Worm (Caenorhabditis elegans) whole organism, young adult: ENCODE data around the gene F45E6.1.

Experiments
- B0261.1 ChIP-seq: sonication (generic microtip); optimal IDR thresholded peaks from 2 replicates; lab custom pipeline; 2016; ENCODE audit warnings: mild to moderate bottlenecking, missing genetic modification characterization, moderate library complexity, missing compliant biosample characterization
- B0336.3 ChIP-seq: fragments of 200-800 bp; sonication (Bioruptor generic); IDR thresholded peaks from 2 replicates; pipeline ENCODE4 v1.3.6; 2022; ENCODE audit warnings: missing genetic modification characterization, missing compliant biosample characterization
- C06A6.2 ChIP-seq: fragments of 200-800 bp; sonication (Bioruptor generic); conservative IDR thresholded peaks from 2 replicates; pipeline ENCODE4 v1.3.6; 2022; ENCODE audit warnings: missing genetic modification characterization, missing compliant biosample characterization
- C17E4.6 ChIP-seq: fragments of 200-800 bp; sonication (Bioruptor generic); IDR thresholded peaks from 2 replicates; pipeline ENCODE4 v1.3.6; 2022; ENCODE audit warnings: missing genetic modification reagents, missing genetic modification characterization, missing compliant biosample characterization
- F10E7.11 ChIP-seq: sonication (generic microtip); optimal IDR thresholded peaks from 2 replicates; lab custom pipeline; 2017; ENCODE audit warnings: mild to moderate bottlenecking, missing genetic modification characterization, moderate library complexity, missing compliant biosample characterization
- F23B12.7 ChIP-seq: sonication (generic microtip); optimal IDR thresholded peaks from 2 replicates; lab custom pipeline; 2017; ENCODE audit warnings: missing genetic modification characterization, mild to moderate bottlenecking, missing compliant biosample characterization, antibody characterized with exemption, moderate library complexity; ENCODE audit not compliant: insufficient read depth
- F33H1.4 ChIP-seq: fragments of 200-800 bp; sonication (Bioruptor generic); IDR thresholded peaks from 2 replicates; pipeline ENCODE4 v1.3.6; 2022; ENCODE audit warnings: missing genetic modification reagents, missing genetic modification characterization, missing compliant biosample characterization
- F49E8.2 ChIP-seq: sonication (generic microtip); optimal IDR thresholded peaks from 3 replicates; lab custom pipeline; 2017; ENCODE audit warnings: missing genetic modification characterization, mild to moderate bottlenecking, missing compliant biosample characterization, antibody characterized with exemption, moderate library complexity; ENCODE audit not compliant: insufficient read depth
- K12H6.12 ChIP-seq: fragments of 200-800 bp; sonication (Bioruptor generic); optimal IDR thresholded peaks from 2 replicates; lab custom pipeline; 2018; ENCODE audit warnings: mild to moderate bottlenecking, missing genetic modification characterization, missing compliant biosample characterization
- Y56A3A.18 ChIP-seq: fragments of 200-800 bp; sonication (Bioruptor generic); IDR thresholded peaks from 2 replicates; pipeline ENCODE4 v1.3.6; 2022; ENCODE audit warnings: missing genetic modification reagents, missing genetic modification characterization, missing compliant biosample characterization
- Y95B8A.8 ChIP-seq: fragments of 200-800 bp; sonication (Bioruptor generic); IDR thresholded peaks from 2 replicates; pipeline ENCODE4 v1.3.6; 2022; ENCODE audit warnings: missing genetic modification reagents, missing genetic modification characterization, missing compliant biosample characterization
- akir-1 ChIP-seq: fragments of 200-800 bp; sonication (Bioruptor generic); optimal IDR thresholded peaks from 2 replicates; lab custom pipeline; 2018; ENCODE audit warnings: mild to moderate bottlenecking, missing genetic modification characterization, moderate library complexity, missing compliant biosample characterization
- ama-1 ChIP-seq, 3 experiments: fragments of 150-350 bp in 1 of 3; sonication (generic microtip) in 2 of 3; optimal IDR thresholded peaks; 2 replicates each; lab custom pipeline; 2014 to 2018; ENCODE audit warnings: missing biosample characterization in 2 of 3, missing genetic modification characterization in 2 of 3, missing genetic modification reagents in 2 of 3
- aptf-2 ChIP-seq: fragments of 200-800 bp; sonication (Bioruptor generic); conservative IDR thresholded peaks from 2 replicates; pipeline ENCODE4 v1.3.6; 2022; ENCODE audit warnings: missing genetic modification reagents, missing genetic modification characterization, missing compliant biosample characterization
- attf-3 ChIP-seq: fragments of 200-800 bp; sonication (Bioruptor generic); conservative IDR thresholded peaks from 2 replicates; pipeline ENCODE4 v1.3.6; 2022; ENCODE audit warnings: missing genetic modification reagents, missing genetic modification characterization, missing compliant biosample characterization
- attf-5 ChIP-seq: fragments of 200-800 bp; sonication (Bioruptor generic); optimal IDR thresholded peaks from 2 replicates; lab custom pipeline; 2018; ENCODE audit warnings: mild to moderate bottlenecking, missing genetic modification characterization, missing compliant biosample characterization
- ceh-27 ChIP-seq: fragments of 200-800 bp; sonication (Bioruptor generic); optimal IDR thresholded peaks from 2 replicates; lab custom pipeline; 2018; ENCODE audit warnings: mild to moderate bottlenecking, missing genetic modification characterization, moderate library complexity, missing compliant biosample characterization
- ceh-40 ChIP-seq: fragments of 200-800 bp; sonication (Bioruptor generic); IDR thresholded peaks from 2 replicates; pipeline ENCODE4 v1.3.6; 2022; ENCODE audit warnings: missing genetic modification characterization, missing compliant biosample characterization
- ceh-79 ChIP-seq: sonication (generic microtip); optimal IDR thresholded peaks from 2 replicates; lab custom pipeline; 2017; ENCODE audit warnings: mild to moderate bottlenecking, missing genetic modification characterization, missing compliant biosample characterization
- ceh-91 ChIP-seq: fragments of 200-800 bp; sonication (Bioruptor generic); IDR thresholded peaks from 2 replicates; pipeline ENCODE4 v1.3.6; 2022; ENCODE audit warnings: missing genetic modification reagents, missing genetic modification characterization, missing compliant biosample characterization
- chd-7 ChIP-seq: sonication (generic microtip); optimal IDR thresholded peaks from 2 replicates; lab custom pipeline; 2016; ENCODE audit warnings: mild to moderate bottlenecking, missing genetic modification characterization, moderate library complexity, missing compliant biosample characterization
- efl-1 ChIP-seq: fragments of 150-350 bp; optimal IDR thresholded peaks from 2 replicates; lab custom pipeline; 2014; ENCODE audit warnings: missing biosample characterization, missing genetic modification reagents, missing genetic modification characterization
- egl-44 ChIP-seq: fragments of 200-800 bp; sonication (Bioruptor generic); IDR thresholded peaks from 2 replicates; pipeline ENCODE4 v1.3.6; 2022; ENCODE audit warnings: missing genetic modification reagents, missing genetic modification characterization, missing compliant biosample characterization
- let-607 ChIP-seq, 2 experiments: fragments of 200-800 bp in 1 of 2; sonication (Bioruptor generic) in 1 of 2; sonication (generic microtip) in 1 of 2; optimal IDR thresholded peaks; 2 replicates each; lab custom pipeline; 2016 to 2018; ENCODE audit warnings: mild to moderate bottlenecking in 2 of 2, missing compliant biosample characterization in 2 of 2, missing genetic modification characterization in 2 of 2, moderate library complexity in 2 of 2, missing genotype in 1 of 2
- lsy-27 ChIP-seq: sonication (generic microtip); optimal IDR thresholded peaks from 2 replicates; lab custom pipeline; 2017; ENCODE audit warnings: missing genetic modification characterization, mild to moderate bottlenecking, missing compliant biosample characterization, antibody characterized with exemption, missing genotype, borderline replicate concordance; ENCODE audit not compliant: insufficient read depth
- madf-6 ChIP-seq: fragments of 200-800 bp; sonication (Bioruptor generic); IDR thresholded peaks from 2 replicates; pipeline ENCODE4 v1.3.6; 2022; ENCODE audit warnings: missing genetic modification reagents, missing genetic modification characterization, missing compliant biosample characterization
- mxl-1 ChIP-seq: sonication (generic microtip); optimal IDR thresholded peaks from 2 replicates; lab custom pipeline; 2016; ENCODE audit warnings: missing genetic modification characterization, missing compliant biosample characterization
- nfyb-1 ChIP-seq: fragments of 200-800 bp; sonication (Bioruptor generic); IDR thresholded peaks from 2 replicates; pipeline ENCODE4 v1.3.6; 2022; ENCODE audit warnings: missing genetic modification reagents, missing genetic modification characterization, missing compliant biosample characterization
- nhr-120 ChIP-seq: fragments of 200-800 bp; sonication (Bioruptor generic); IDR thresholded peaks from 2 replicates; pipeline ENCODE4 v1.3.6; 2022; ENCODE audit warnings: missing genetic modification characterization, missing compliant biosample characterization
- nhr-80 ChIP-seq: sonication (generic microtip); optimal IDR thresholded peaks from 2 replicates; lab custom pipeline; 2016; ENCODE audit warnings: missing genetic modification characterization, missing compliant biosample characterization
- rcor-1 ChIP-seq: fragments of 200-800 bp; sonication (Bioruptor generic); IDR thresholded peaks from 2 replicates; pipeline ENCODE4 v1.3.6; 2022; ENCODE audit warnings: missing genetic modification reagents, missing genetic modification characterization, missing compliant biosample characterization
- rec-8 ChIP-seq, 2 experiments: sonication (generic microtip); optimal IDR thresholded peaks; 2 replicates each; lab custom pipeline; 2016; ENCODE audit warnings: mild to moderate bottlenecking in 2 of 2, missing genetic modification characterization in 2 of 2, missing genetic modification reagents in 2 of 2, missing genotype in 2 of 2, missing biosample characterization in 1 of 2, missing compliant biosample characterization in 1 of 2, moderate library complexity in 1 of 2
- rpc-1 ChIP-seq, 2 experiments: fragments of 150-350 bp in 1 of 2; sonication (generic microtip) in 1 of 2; optimal IDR thresholded peaks; 2 replicates each; lab custom pipeline; 2014 to 2018; ENCODE audit warnings: missing biosample characterization in 1 of 2, missing genetic modification characterization in 1 of 2, missing genetic modification reagents in 1 of 2, missing genotype in 1 of 2
- tbx-9 ChIP-seq: sonication (generic microtip); optimal IDR thresholded peaks from 2 replicates; lab custom pipeline; 2016; ENCODE audit warnings: borderline replicate concordance, missing genetic modification characterization, inconsistent platforms, missing compliant biosample characterization
- unc-62 ChIP-seq: fragments of 150-350 bp; optimal IDR thresholded peaks from 2 replicates; lab custom pipeline; 2014; ENCODE audit warnings: missing biosample characterization, missing genetic modification reagents, missing genetic modification characterization
- zim-3 ChIP-seq: sonication (generic microtip); optimal IDR thresholded peaks from 2 replicates; lab custom pipeline; 2017; ENCODE audit warnings: mild to moderate bottlenecking, missing genetic modification characterization, moderate library complexity, missing compliant biosample characterization
- ztf-18 ChIP-seq: sonication (generic microtip); optimal IDR thresholded peaks from 2 replicates; lab custom pipeline; 2016; ENCODE audit warnings: missing genotype, mild to moderate bottlenecking, missing genetic modification characterization, missing compliant biosample characterization
- ztf-28 ChIP-seq: fragments of 200-800 bp; sonication (Bioruptor generic); IDR thresholded peaks from 2 replicates; pipeline ENCODE4 v1.3.6; 2022; ENCODE audit warnings: missing genetic modification reagents, missing genetic modification characterization, missing compliant biosample characterization
- ztf-3 ChIP-seq: fragments of 200-800 bp; sonication (Bioruptor generic); optimal IDR thresholded peaks from 2 replicates; lab custom pipeline; 2018; ENCODE audit warnings: mild to moderate bottlenecking, missing genetic modification characterization, missing compliant biosample characterization
- ztf-6 ChIP-seq: fragments of 200-800 bp; sonication (Bioruptor generic); IDR thresholded peaks from 2 replicates; pipeline ENCODE4 v1.3.6; 2022; ENCODE audit warnings: missing genetic modification reagents, missing genetic modification characterization, missing compliant biosample characterization

Gene F45E6.1

DNA sequence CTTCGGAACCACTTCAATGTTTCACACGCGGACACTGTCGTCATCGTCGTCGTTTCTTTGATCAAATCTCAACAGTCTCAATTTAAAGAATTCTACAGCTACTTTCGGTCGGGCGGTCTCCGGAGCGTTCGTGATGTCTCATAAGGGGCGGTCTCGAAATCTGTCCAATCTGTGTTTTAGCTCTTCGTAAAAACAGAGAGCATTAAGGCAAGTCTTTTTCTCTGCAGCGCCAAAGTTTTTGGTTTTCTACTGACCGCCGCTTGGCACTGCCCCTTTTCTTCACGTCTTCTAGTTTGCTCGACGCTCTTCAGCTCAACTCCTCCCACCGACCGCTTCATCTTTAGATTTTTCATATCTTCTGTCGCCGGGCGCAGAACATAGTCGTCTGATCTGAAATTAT, 15.2 kb upstream of the F45E6.1 start, which contains the start of gene lips-1 (continued):
- TF ChIP-seq lsy-27 (tag; lab: Kevin White, UChicago): no peak
- no peak for TF ChIP-seq ceh-91 (GFP tag; lab: Robert Waterston, UW)
- no peak for TF ChIP-seq mxl-1
- TF ChIP-seq C17E4.6 (GFP tag; lab: Robert Waterston, UW): no peak
- TF ChIP-seq, all 124 proteins: peak for 0

DNA sequence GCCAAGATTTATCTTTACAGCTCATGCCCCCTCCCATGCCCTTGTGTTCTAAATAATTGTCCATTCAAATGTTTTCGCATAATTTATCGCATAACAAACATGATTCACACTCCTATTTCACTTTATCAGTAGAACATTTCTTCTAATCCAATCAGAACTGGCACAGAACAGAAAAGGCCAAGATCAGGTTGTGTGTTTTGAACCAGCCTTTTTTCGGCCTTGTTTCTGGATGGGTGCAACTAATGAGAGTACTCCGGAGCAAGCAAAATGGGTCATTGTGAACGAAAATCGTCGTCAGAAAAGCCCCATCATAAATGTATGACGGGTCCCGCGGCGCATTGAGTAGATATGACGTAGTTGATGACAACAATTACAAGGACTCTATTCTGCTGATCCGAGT, 13.9 kb upstream of the F45E6.1 start:
- no peak for TF ChIP-seq ztf-18 (tag; lab: Kevin White, UChicago)
- TF ChIP-seq tbx-9 (tag; lab: Kevin White, UChicago): no peak
- TF ChIP-seq ceh-40 (GFP tag; lab: Robert Waterston, UW): no peak
- TF ChIP-seq F49E8.2: no peak
- TF ChIP-seq efl-1: no peak
- no peak for TF ChIP-seq rec-8 (tag; optimal IDR thresholded peaks at IDR 0.05; lab: Kevin White, UChicago)
- no peak for TF ChIP-seq attf-3

DNA sequence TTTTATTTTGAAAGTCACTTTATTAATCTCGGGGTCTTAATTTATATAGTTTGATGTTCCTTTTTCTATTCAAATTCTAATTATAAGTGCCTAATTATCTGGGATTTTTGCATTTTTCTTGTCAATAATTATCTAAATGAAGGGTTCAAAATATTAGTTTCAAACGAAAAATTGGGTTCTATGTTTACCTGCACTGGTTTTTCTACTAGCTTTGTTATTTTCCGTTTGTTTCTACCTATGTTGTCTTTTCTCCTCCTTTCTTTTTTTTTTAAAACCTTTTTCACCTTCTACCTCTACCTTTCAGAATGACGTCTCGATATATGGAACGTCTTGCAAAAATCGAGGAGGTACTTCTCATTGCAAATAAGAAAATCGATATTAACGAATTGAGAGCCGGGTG, 7.5 kb upstream of the F45E6.1 start, which contains the start of gene tbc-13:
TSS of gene tbc-13 (plus strand) at position 301 of the 400 bp plus-strand sequence.
- TF ChIP-seq B0336.3 (GFP tag; lab: Robert Waterston, UW) (no peak), rpc-1 (optimal IDR thresholded peaks at IDR 0.05; lab: Kevin White, UChicago) (no peak), rpc-1 (tag; optimal IDR thresholded peaks at IDR 0.05; lab: Kevin White, UChicago) (no peak), nfyb-1 (GFP tag; lab: Robert Waterston, UW) (no peak), attf-5 (GFP tag; lab: Kevin White, UChicago) (no peak), ztf-6 (GFP tag; lab: Robert Waterston, UW) (no peak), egl-44 (GFP tag; lab: Robert Waterston, UW) (no peak), Y56A3A.18 (GFP tag; lab: Robert Waterston, UW) (no peak), unc-62 (no peak), madf-6 (GFP tag; lab: Robert Waterston, UW) (no peak), Y95B8A.8 (GFP tag; lab: Robert Waterston, UW) (no peak), nhr-120 (no peak)

DNA sequence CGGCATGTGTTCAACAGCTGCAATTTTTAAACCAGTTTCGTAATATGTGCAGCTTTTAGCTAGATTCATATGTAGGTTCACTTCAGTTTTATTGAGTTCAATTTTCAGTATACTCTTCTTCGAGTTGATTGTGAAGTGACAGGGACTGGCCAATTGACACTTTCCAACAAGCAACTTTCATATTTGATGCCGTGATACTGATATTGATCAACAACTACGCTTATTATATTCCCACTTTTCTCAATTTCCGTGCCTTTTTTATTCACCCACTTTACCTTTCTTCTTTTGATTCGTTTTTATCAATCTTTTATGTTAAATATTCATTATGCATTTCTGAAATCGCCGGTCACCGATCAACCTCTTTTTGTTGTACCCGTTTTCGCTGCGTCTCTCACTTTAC, 6.8 kb upstream of the F45E6.1 start:
- no peak for TF ChIP-seq ztf-3 (GFP tag; lab: Kevin White, UChicago)
- no peak for TF ChIP-seq C06A6.2 (GFP tag; lab: Robert Waterston, UW)
- peak; percentile 57 for TF ChIP-seq nhr-80 (tag; lab: Kevin White, UChicago)
- no peak for TF ChIP-seq ceh-79 (tag; lab: Kevin White, UChicago)
- no peak for TF ChIP-seq zim-3
- TF ChIP-seq F49E8.2: no peak
- no peak for TF ChIP-seq ama-1 (optimal IDR thresholded peaks at IDR 0.05; lab: Kevin White, UChicago)
- no peak for TF ChIP-seq ama-1 (GFP tag; optimal IDR thresholded peaks at IDR 0.05; lab: Kevin White, UChicago)
- TF ChIP-seq nfyb-1 (GFP tag; lab: Robert Waterston, UW): no peak
- TF ChIP-seq F33H1.4 (GFP tag; lab: Robert Waterston, UW): no peak
- no peak for TF ChIP-seq unc-62
- TF ChIP-seq let-607 (tag; optimal IDR thresholded peaks at IDR 0.05; lab: Kevin White, UChicago): peak; percentile 64 to 78

DNA sequence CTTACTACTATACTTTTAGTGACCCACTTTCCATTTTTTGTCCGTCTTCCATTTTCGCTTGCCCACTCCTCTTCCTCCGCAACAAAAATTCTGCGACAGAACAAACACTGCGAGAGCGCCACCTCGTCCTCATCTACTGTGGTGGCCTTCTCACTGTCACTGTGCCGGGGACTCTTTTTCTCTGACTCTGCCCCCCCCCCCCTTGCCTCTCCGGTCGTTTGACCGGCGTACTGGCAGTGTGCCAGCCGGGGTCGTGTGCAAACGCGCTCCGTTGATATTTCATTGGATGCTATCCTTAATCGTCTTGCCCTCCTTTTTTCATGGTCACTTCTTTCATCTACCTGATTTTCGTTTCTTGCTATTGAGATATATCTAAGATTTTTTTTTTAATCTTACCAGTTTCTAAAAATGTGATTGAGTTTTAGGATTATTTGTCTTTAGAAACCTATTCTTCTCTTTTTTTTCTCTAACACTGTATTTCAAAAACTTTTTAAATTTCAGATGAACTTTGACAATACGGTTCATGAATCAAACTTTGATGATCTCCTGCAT, 3.3 kb upstream of the F45E6.1 start, which contains the start of gene atf-6:
TSS of gene atf-6 (plus strand) at position 502 of the 552 bp plus-strand sequence.
- TF ChIP-seq B0336.3 (GFP tag; lab: Robert Waterston, UW): peak; percentile 59; the same call in 1 of the 2 replicates
- TF ChIP-seq madf-6 (GFP tag; lab: Robert Waterston, UW): no peak
- TF ChIP-seq F10E7.11: no peak
- TF ChIP-seq F23B12.7 (tag; lab: Kevin White, UChicago): peak; percentile 37
- peak; percentile 41 to 51 for TF ChIP-seq let-607 (tag; optimal IDR thresholded peaks at IDR 0.05; lab: Kevin White, UChicago)
- TF ChIP-seq akir-1 (GFP tag; lab: Kevin White, UChicago): no peak
- TF ChIP-seq attf-5 (GFP tag; lab: Kevin White, UChicago): peak; percentile 88
- TF ChIP-seq C06A6.2 (GFP tag; lab: Robert Waterston, UW): peak; percentile 57; the same call in 1 of the 2 replicates
- TF ChIP-seq K12H6.12 (tag; lab: Kevin White, UChicago): peak; percentile 96
- TF ChIP-seq ceh-27 (GFP tag; lab: Kevin White, UChicago): peak; percentile 88
- TF ChIP-seq B0261.1 (tag; lab: Kevin White, UChicago): peak; percentile 7
- peak; percentile 41; the same call in 1 of the 2 replicates for TF ChIP-seq rcor-1
- no peak for TF ChIP-seq aptf-2 (GFP tag; lab: Robert Waterston, UW)
- peak; percentile 65 for TF ChIP-seq chd-7 (tag; lab: Kevin White, UChicago)
- no peak for TF ChIP-seq ztf-28
